Fruit fly (Drosophila melanogaster) whole organism, embryonic: Measurements from ENCODE around the gene rho-5.

Source experiments
- Antp ChIP-seq: fragments of 200-800 bp; sonication (Bioruptor generic); optimal IDR thresholded peaks from 3 replicates; lab custom pipeline; 2016; ENCODE audit warnings: missing biosample characterization, missing genetic modification characterization
- BEAF-32 ChIP-seq: fragments of 200-800 bp; sonication (Bioruptor generic); optimal IDR thresholded peaks from 3 replicates; lab custom pipeline; 2017; ENCODE audit warnings: missing biosample characterization, missing genetic modification characterization, mild to moderate bottlenecking, moderate library complexity, missing genetic modification reagents
- CG10321 ChIP-seq: fragments of 200-800 bp; sonication (Bioruptor generic); IDR thresholded peaks from 2 replicates; pipeline ENCODE4 v1.3.6; 2022; ENCODE audit warnings: missing biosample characterization, missing genetic modification characterization
- CG11247 ChIP-seq: fragments of 200-800 bp; sonication (Bioruptor generic); IDR thresholded peaks from 2 replicates; pipeline ENCODE4 v1.3.6; 2022; ENCODE audit warnings: missing biosample characterization, missing genetic modification characterization
- CG11456 ChIP-seq: fragments of 200-800 bp; sonication (Bioruptor generic); IDR thresholded peaks from 3 replicates; pipeline ENCODE4 v1.3.6; 2022; ENCODE audit warnings: missing biosample characterization, missing genetic modification characterization
- CG1233 ChIP-seq: fragments of 200-800 bp; sonication (Bioruptor generic); optimal IDR thresholded peaks from 4 replicates; lab custom pipeline; 2018; ENCODE audit warnings: missing biosample characterization, mild to moderate bottlenecking, missing genetic modification characterization
- CG14014 ChIP-seq: fragments of 200-800 bp; sonication (Bioruptor generic); IDR thresholded peaks from 2 replicates; pipeline ENCODE4 v1.3.6; 2022; ENCODE audit warnings: missing biosample characterization, missing genetic modification characterization
- CG14710 ChIP-seq: fragments of 200-800 bp; sonication (Bioruptor generic); optimal IDR thresholded peaks from 3 replicates; lab custom pipeline; 2019; ENCODE audit warnings: missing biosample characterization, mild to moderate bottlenecking, missing genetic modification characterization, moderate library complexity
- CG17568 ChIP-seq: fragments of 200-800 bp; sonication (Bioruptor generic); optimal IDR thresholded peaks from 2 replicates; lab custom pipeline; 2018; ENCODE audit warnings: missing biosample characterization, mild to moderate bottlenecking, missing genetic modification characterization, moderate library complexity
- CG17829 ChIP-seq: fragments of 200-800 bp; optimal IDR thresholded peaks from 2 replicates; lab custom pipeline; 2019; ENCODE audit warnings: missing biosample characterization, mild to moderate bottlenecking, missing genetic modification characterization, moderate library complexity
- CG17912 ChIP-seq: fragments of 200-800 bp; sonication (Bioruptor generic); optimal IDR thresholded peaks from 2 replicates; lab custom pipeline; 2018; ENCODE audit warnings: missing biosample characterization, mild to moderate bottlenecking, missing genetic modification characterization
- CG2129 ChIP-seq: fragments of 200-800 bp; sonication (Bioruptor generic); IDR thresholded peaks from 2 replicates; pipeline ENCODE4 v1.3.6; 2022; ENCODE audit warnings: missing biosample characterization, missing genetic modification characterization; ENCODE audit not compliant: partially characterized antibody
- CG2678 ChIP-seq: fragments of 200-800 bp; sonication (Bioruptor generic); optimal IDR thresholded peaks from 3 replicates; lab custom pipeline; 2019; ENCODE audit warnings: missing biosample characterization, mild to moderate bottlenecking, missing genetic modification characterization, moderate library complexity
- CG2889 ChIP-seq: fragments of 200-800 bp; sonication (Bioruptor generic); IDR thresholded peaks from 3 replicates; pipeline ENCODE4 v1.3.6; 2022; ENCODE audit warnings: missing biosample characterization, missing genetic modification characterization
- CG4404 ChIP-seq: fragments of 200-800 bp; sonication (Bioruptor generic); IDR thresholded peaks from 2 replicates; pipeline ENCODE4 v1.3.6; 2022; ENCODE audit warnings: missing biosample characterization, missing genetic modification characterization
- CG4617 ChIP-seq: fragments of 200-800 bp; sonication (Bioruptor generic); optimal IDR thresholded peaks from 3 replicates; lab custom pipeline; 2016; ENCODE audit warnings: missing biosample characterization, missing genetic modification characterization, borderline replicate concordance
- CG7372 ChIP-seq: fragments of 200-800 bp; sonication (Bioruptor generic); IDR thresholded peaks from 2 replicates; pipeline ENCODE4 v1.3.6; 2022; ENCODE audit warnings: missing biosample characterization, missing genetic modification characterization
- CG9876 ChIP-seq: fragments of 200-800 bp; sonication (Bioruptor generic); optimal IDR thresholded peaks from 2 replicates; lab custom pipeline; 2016; ENCODE audit warnings: missing biosample characterization, missing genetic modification characterization
- Dbx ChIP-seq: fragments of 200-800 bp; sonication (Bioruptor generic); IDR thresholded peaks from 3 replicates; pipeline ENCODE4 v1.3.6; 2022; ENCODE audit warnings: missing biosample characterization, missing genetic modification characterization
- Lpt ChIP-seq: fragments of >200 bp; optimal IDR thresholded peaks from 2 replicates; lab custom pipeline; 2018; ENCODE audit warnings: missing biosample characterization, missing genetic modification characterization
- MESR4 ChIP-seq: fragments of 200-800 bp; sonication (Bioruptor generic); optimal IDR thresholded peaks from 2 replicates; lab custom pipeline; 2018; ENCODE audit warnings: missing biosample characterization, mild to moderate bottlenecking, missing genetic modification characterization, moderate library complexity
- Neu2 ChIP-seq: fragments of 200-800 bp; sonication (Bioruptor generic); optimal IDR thresholded peaks from 3 replicates; lab custom pipeline; 2016; ENCODE audit warnings: missing biosample characterization, missing genetic modification characterization, borderline replicate concordance
- Pdp1 ChIP-seq, 2 experiments: fragments of 200-800 bp; sonication (Bioruptor generic); optimal IDR thresholded peaks; 3 replicates each; lab custom pipeline; 2016; ENCODE audit warnings: missing biosample characterization in 2 of 2, missing genetic modification characterization in 2 of 2, mild to moderate bottlenecking in 1 of 2, moderate library complexity in 1 of 2
- Tbp ChIP-seq: fragments of >200 bp; optimal IDR thresholded peaks from 2 replicates; lab custom pipeline; 2018; ENCODE audit warnings: missing biosample characterization, missing genetic modification characterization
- YL-1 ChIP-seq: fragments of 200-800 bp; sonication (Bioruptor generic); optimal IDR thresholded peaks from 3 replicates; lab custom pipeline; 2017; ENCODE audit warnings: missing biosample characterization, mild to moderate bottlenecking, missing genetic modification characterization
- ab ChIP-seq: fragments of 200-800 bp; sonication (Bioruptor generic); optimal IDR thresholded peaks from 2 replicates; lab custom pipeline; 2016; ENCODE audit warnings: missing biosample characterization, missing genetic modification characterization
- bigmax ChIP-seq: fragments of 200-800 bp; sonication (Bioruptor generic); optimal IDR thresholded peaks from 2 replicates; lab custom pipeline; 2018; ENCODE audit warnings: missing biosample characterization, mild to moderate bottlenecking, missing genetic modification characterization
- ci ChIP-seq: fragments of 200-800 bp; sonication (Bioruptor generic); IDR thresholded peaks from 3 replicates; pipeline ENCODE4 v1.3.6; 2022; ENCODE audit warnings: missing biosample characterization, missing genetic modification characterization
- cwo ChIP-seq: fragments of 200-800 bp; sonication (Bioruptor generic); optimal IDR thresholded peaks from 3 replicates; lab custom pipeline; 2017; ENCODE audit warnings: missing biosample characterization, missing genetic modification characterization, mild to moderate bottlenecking, moderate library complexity, missing genetic modification reagents
- da ChIP-seq: fragments of 200-800 bp; sonication (Bioruptor generic); optimal IDR thresholded peaks from 2 replicates; lab custom pipeline; 2016; ENCODE audit warnings: missing biosample characterization, missing genetic modification characterization
- dati ChIP-seq: fragments of 200-800 bp; sonication (Bioruptor generic); IDR thresholded peaks from 2 replicates; pipeline ENCODE4 v1.3.6; 2022; ENCODE audit warnings: missing biosample characterization, missing genetic modification characterization
- dimm ChIP-seq: fragments of 200-800 bp; sonication (Bioruptor generic); IDR thresholded peaks from 2 replicates; pipeline ENCODE4 v1.3.6; 2022; ENCODE audit warnings: missing biosample characterization, missing genetic modification characterization
- dpn ChIP-seq, 2 experiments: fragments of 200-800 bp; sonication (Bioruptor generic); optimal IDR thresholded peaks; 3 replicates each; lab custom pipeline; 2016; ENCODE audit warnings: missing biosample characterization in 2 of 2, missing genetic modification characterization in 2 of 2
- gro ChIP-seq: fragments of 200-800 bp; sonication (Bioruptor generic); optimal IDR thresholded peaks from 2 replicates; lab custom pipeline; 2016; ENCODE audit warnings: missing biosample characterization, missing genetic modification characterization
- inv ChIP-seq: fragments of 200-800 bp; sonication (Bioruptor generic); IDR thresholded peaks from 2 replicates; pipeline ENCODE4 v1.3.6; 2022; ENCODE audit warnings: missing biosample characterization, missing genetic modification characterization; ENCODE audit not compliant: partially characterized antibody
- jumu ChIP-seq: fragments of 200-800 bp; sonication (Bioruptor generic); optimal IDR thresholded peaks from 3 replicates; lab custom pipeline; 2016; ENCODE audit warnings: missing biosample characterization, missing genetic modification characterization
- kay ChIP-seq: fragments of 200-800 bp; sonication (Bioruptor generic); optimal IDR thresholded peaks from 2 replicates; lab custom pipeline; 2016; ENCODE audit warnings: missing biosample characterization, missing genetic modification characterization
- klu ChIP-seq: fragments of 200-800 bp; sonication (Bioruptor generic); IDR thresholded peaks from 2 replicates; pipeline ENCODE4 v1.3.6; 2022; ENCODE audit warnings: missing biosample characterization, missing genetic modification characterization
- knrl ChIP-seq: fragments of 200-800 bp; sonication (Bioruptor generic); IDR thresholded peaks from 3 replicates; pipeline ENCODE4 v1.3.6; 2022; ENCODE audit warnings: missing biosample characterization, missing genetic modification characterization; ENCODE audit not compliant: partially characterized antibody
- lmd ChIP-seq: fragments of 200-800 bp; sonication (Bioruptor generic); IDR thresholded peaks from 2 replicates; pipeline ENCODE4 v1.3.6; 2022; ENCODE audit warnings: missing biosample characterization, missing genetic modification characterization
- otp ChIP-seq: fragments of 200-800 bp; sonication (Bioruptor generic); IDR thresholded peaks from 3 replicates; pipeline ENCODE4, ENCODE4 v1.3.6; 2022; ENCODE audit warnings: missing biosample characterization, missing genetic modification characterization
- pho ChIP-seq: fragments of 200-800 bp; sonication (Bioruptor generic); optimal IDR thresholded peaks from 2 replicates; lab custom pipeline; 2016; ENCODE audit warnings: missing biosample characterization, missing genetic modification characterization
- tgo ChIP-seq: fragments of 200-800 bp; sonication (Bioruptor generic); IDR thresholded peaks from 3 replicates; pipeline ENCODE4 v1.3.6; 2022; ENCODE audit warnings: missing biosample characterization, missing genetic modification characterization
- vvl ChIP-seq: fragments of 200-800 bp; sonication (Bioruptor generic); IDR thresholded peaks from 2 replicates; pipeline ENCODE4 v1.3.6; 2022; ENCODE audit warnings: missing biosample characterization, missing genetic modification characterization

rho-5 gene

DNA sequence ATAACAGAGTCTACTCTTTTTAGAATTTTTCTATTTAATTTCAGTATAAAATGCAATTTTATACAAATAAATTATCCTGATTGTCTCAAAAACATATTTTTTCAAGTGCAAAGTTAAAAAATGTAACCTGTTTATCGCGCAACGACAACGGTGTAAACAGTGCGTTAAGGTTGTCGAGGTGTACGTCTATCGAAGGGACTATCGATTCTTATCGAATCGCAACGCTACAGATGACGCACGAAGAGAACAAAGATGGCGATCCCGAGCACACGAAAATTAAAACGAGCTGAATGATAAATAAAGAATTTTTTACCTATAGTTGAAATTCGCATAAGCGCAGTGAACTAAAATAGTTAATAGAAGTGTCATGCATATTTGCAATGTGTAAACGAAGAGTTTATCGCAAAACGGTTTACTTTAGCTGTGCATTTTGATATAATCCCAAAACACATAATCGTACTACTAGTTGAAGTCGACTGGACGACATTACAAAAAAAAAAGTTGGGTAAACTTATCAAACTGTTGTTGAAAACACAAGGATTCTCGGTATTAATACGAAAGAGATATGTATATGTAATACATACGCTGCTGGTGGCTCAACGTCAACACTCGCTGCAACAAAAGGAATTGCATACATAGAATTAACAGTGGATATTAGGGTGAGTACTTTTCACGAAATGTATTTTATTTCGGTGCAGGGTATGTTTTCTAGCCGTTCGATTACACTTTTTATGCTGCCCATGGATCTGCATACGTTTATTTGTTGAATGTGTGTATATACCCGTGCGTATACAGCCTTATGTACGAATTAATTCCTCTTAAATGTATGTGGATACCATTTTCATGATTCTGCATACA is 14.4 kb upstream of the rho-5 start, which contains the start of gene da (continued):
- TF ChIP-seq jumu (GFP tag; lab: Kevin White, UChicago) (peak; percentile 64), ci (peak; percentile 81; the same call in 2 of the 3 replicates)
- TF ChIP-seq, all 482 proteins: peak for 294

- TF ChIP-seq MESR4 (GFP tag; lab: Kevin White, UChicago) = peak; percentile 49
- peak in 1 of 2 experiments; percentile 93 for TF ChIP-seq Pdp1 (GFP tag; optimal IDR thresholded peaks at IDR 0.05; lab: Kevin White, UChicago)
- no peak for TF ChIP-seq pho
Measured at dm6 chr2L:10386824-10387223, 13.1 kb upstream of the rho-5 start.

dm6 chr2L:10386208-10386805 is 12.6 kb upstream of the rho-5 start, which contains the start of the genes Cdk1 and mRpS7:
Cdk1 (minus strand) TSS chr2L:10386262.
mRpS7 (plus strand) TSS chr2L:10386662.
- TF ChIP-seq CG4404 (GFP tag; lab: Robert Waterston, UW) (peak; percentile 48), Neu2 (no peak), lmd (GFP tag; lab: Robert Waterston, UW) (no peak; the same call in 1 of the 2 replicates), CG14014 (peak; percentile 70), BEAF-32 (GFP tag; lab: Kevin White, UChicago) (peak; percentile 33), da (peak; percentile 34), knrl (GFP tag; lab: Robert Waterston, UW) (no peak), CG17912 (no peak), CG2129 (GFP tag; lab: Robert Waterston, UW) (no peak), CG2678 (tag; lab: Kevin White, UChicago) (peak; percentile 87), gro (GFP tag; lab: Kevin White, UChicago) (no peak), ab (no peak), dimm (GFP tag; lab: Robert Waterston, UW) (no peak), CG14710 (tag; lab: Kevin White, UChicago) (peak; percentile 87), CG11247 (GFP tag; lab: Robert Waterston, UW) (peak; percentile 43; the same call in 1 of the 2 replicates), CG4617 (GFP tag; lab: Kevin White, UChicago) (peak; percentile 23), dati (GFP tag; lab: Robert Waterston, UW) (peak; percentile 16; the same call in 1 of the 2 replicates), kay (GFP tag; lab: Kevin White, UChicago) (no peak), vvl (peak; percentile 77), dpn (GFP tag; optimal IDR thresholded peaks at IDR 0.05; lab: Kevin White, UChicago) (peak; percentile 29 to 62), CG2889 (GFP tag; lab: Robert Waterston, UW) (peak; percentile 13; the same call in 1 of the 3 replicates), tgo (GFP tag; lab: Robert Waterston, UW) (peak; percentile 61), CG10321 (GFP tag; lab: Robert Waterston, UW) (no peak), CG9876 (no peak), Dbx (GFP tag; lab: Robert Waterston, UW) (peak; percentile 63; the same call in 2 of the 3 replicates), cwo (peak; percentile 44), Lpt (no peak), klu (GFP tag; lab: Robert Waterston, UW) (no peak; the same call in 1 of the 2 replicates), YL-1 (GFP tag; lab: Kevin White, UChicago) (peak; percentile 26), Tbp (GFP tag; lab: Kevin White, UChicago) (no peak), inv (GFP tag; lab: Robert Waterston, UW) (no peak), CG1233 (GFP tag; lab: Kevin White, UChicago) (peak; percentile 66), CG17568 (GFP tag; lab: Kevin White, UChicago) (no peak), Antp (GFP tag; lab: Kevin White, UChicago) (peak; percentile 43), CG7372 (peak; percentile 65), otp (GFP tag; lab: Robert Waterston, UW) (0 out of 3 replicates have a peak, but pooled peaks have one; percentile 41), CG11456 (GFP tag; lab: Robert Waterston, UW) (peak; percentile 52; the same call in 1 of the 3 replicates), CG17829 (peak; percentile 70), bigmax (GFP tag; lab: Kevin White, UChicago) (no peak)
